Worm (Caenorhabditis elegans) whole organism, L4 larva: ENCODE results near the gene C14H10.3.

Source experiments
- F10B5.3 ChIP-seq: sonication (generic microtip); optimal IDR thresholded peaks from 2 replicates; lab custom pipeline; 2016; ENCODE audit warnings: mild to moderate bottlenecking, missing genetic modification characterization, missing compliant biosample characterization
- T20F7.1 ChIP-seq: fragments of 200-800 bp; sonication (Bioruptor generic); optimal IDR thresholded peaks from 2 replicates; lab custom pipeline; 2018; ENCODE audit warnings: mild to moderate bottlenecking, missing genetic modification characterization, missing compliant biosample characterization
- T26A8.4 ChIP-seq: fragments of 200-800 bp; sonication (Bioruptor generic); IDR thresholded peaks from 2 replicates; pipeline ENCODE4 v1.3.6; 2022; ENCODE audit warnings: missing genetic modification characterization, missing compliant biosample characterization
- aha-1 ChIP-seq: fragments of 150-350 bp; peaks from one replicate; lab custom pipeline; 2014; ENCODE audit warnings: missing biosample characterization, missing genetic modification characterization
- aly-2 ChIP-seq: sonication (generic microtip); optimal IDR thresholded peaks from 2 replicates; lab custom pipeline; 2018; ENCODE audit warnings: missing biosample characterization, missing genetic modification characterization
- ama-1 ChIP-seq: fragments of 150-350 bp; optimal IDR thresholded peaks from 2 replicates; lab custom pipeline; 2014; ENCODE audit warnings: inconsistent platforms, mixed read lengths
- ceh-82 ChIP-seq: sonication (generic microtip); optimal IDR thresholded peaks from 2 replicates; lab custom pipeline; 2017; ENCODE audit warnings: missing biosample characterization, missing genetic modification characterization
- cey-2 ChIP-seq: sonication (generic microtip); optimal IDR thresholded peaks from 3 replicates; lab custom pipeline; 2017; ENCODE audit warnings: missing genetic modification characterization, mild to moderate bottlenecking, missing compliant biosample characterization, antibody characterized with exemption, borderline replicate concordance; ENCODE audit not compliant: insufficient read depth
- daf-12 ChIP-seq: fragments of 150-350 bp; optimal IDR thresholded peaks from 2 replicates; lab custom pipeline; 2014; ENCODE audit warnings: missing biosample characterization, missing genetic modification reagents, missing genetic modification characterization
- daf-19 ChIP-seq: fragments of 200-800 bp; sonication (Bioruptor generic); conservative IDR thresholded peaks from 2 replicates; pipeline ENCODE4 v1.3.6; 2022; ENCODE audit warnings: missing genetic modification characterization, missing compliant biosample characterization
- dmd-6 ChIP-seq: fragments of 200-800 bp; sonication (Bioruptor generic); IDR thresholded peaks from 2 replicates; pipeline ENCODE4 v1.3.6; 2022; ENCODE audit warnings: missing genetic modification reagents, missing genetic modification characterization, missing compliant biosample characterization
- dmd-8 ChIP-seq: fragments of 200-800 bp; sonication (Bioruptor generic); IDR thresholded peaks from 2 replicates; pipeline ENCODE4 v1.3.6; 2022; ENCODE audit warnings: missing genetic modification characterization, missing compliant biosample characterization
- dve-1 ChIP-seq: sonication (generic microtip); optimal IDR thresholded peaks from 2 replicates; lab custom pipeline; 2017; ENCODE audit warnings: antibody characterized with exemption, mild to moderate bottlenecking, missing genetic modification characterization, missing compliant biosample characterization; ENCODE audit not compliant: insufficient read depth
- egl-43 ChIP-seq: fragments of 200-800 bp; sonication (Bioruptor generic); IDR thresholded peaks from 2 replicates; pipeline ENCODE4 v1.3.6; 2022; ENCODE audit warnings: missing genetic modification reagents, missing genetic modification characterization, missing compliant biosample characterization
- fkh-10 ChIP-seq: fragments of 150-350 bp; optimal IDR thresholded peaks from 2 replicates; lab custom pipeline; 2014; ENCODE audit warnings: missing biosample characterization, missing genetic modification reagents, missing genetic modification characterization
- hlh-11 ChIP-seq: fragments of 200-800 bp; sonication (Bioruptor generic); optimal IDR thresholded peaks from 2 replicates; lab custom pipeline; 2018; ENCODE audit warnings: mild to moderate bottlenecking, missing genetic modification characterization, missing compliant biosample characterization
- hlh-30 ChIP-seq: sonication (generic microtip); optimal IDR thresholded peaks from 2 replicates; lab custom pipeline; 2017; ENCODE audit warnings: antibody characterized with exemption, mild to moderate bottlenecking, missing genetic modification characterization, missing compliant biosample characterization; ENCODE audit not compliant: insufficient read depth
- jun-1 ChIP-seq: fragments of 150-350 bp; optimal IDR thresholded peaks from 2 replicates; lab custom pipeline; 2014; ENCODE audit warnings: missing biosample characterization, missing genetic modification reagents, missing genetic modification characterization
- lin-1 ChIP-seq: fragments of 200-800 bp; sonication (Bioruptor generic); IDR thresholded peaks from 2 replicates; pipeline ENCODE4 v1.3.6; 2022; ENCODE audit warnings: missing genetic modification reagents, missing genetic modification characterization, missing compliant biosample characterization
- lin-29 ChIP-seq: fragments of 200-800 bp; sonication (Bioruptor generic); IDR thresholded peaks from 2 replicates; pipeline ENCODE4 v1.3.6; 2022; ENCODE audit warnings: missing genetic modification reagents, missing genetic modification characterization, missing compliant biosample characterization
- lir-3 ChIP-seq: sonication (generic microtip); optimal IDR thresholded peaks from 2 replicates; lab custom pipeline; 2016; ENCODE audit warnings: mild to moderate bottlenecking, missing genetic modification characterization, missing compliant biosample characterization
- mdl-1 ChIP-seq, 2 experiments: fragments of 150-350 bp in 1 of 2; sonication (generic microtip) in 1 of 2; optimal IDR thresholded peaks; 2 replicates each; lab custom pipeline; 2014 to 2017; ENCODE audit warnings: missing biosample characterization in 2 of 2, missing genetic modification characterization in 2 of 2
- mdt-29 ChIP-seq: fragments of 200-800 bp; sonication (Bioruptor generic); IDR thresholded peaks from 2 replicates; pipeline ENCODE4 v1.3.6; 2022; ENCODE audit warnings: missing genetic modification reagents, missing genetic modification characterization, missing compliant biosample characterization
- mes-2 ChIP-seq: sonication (generic microtip); optimal IDR thresholded peaks from 2 replicates; lab custom pipeline; 2016; ENCODE audit warnings: missing genotype, mild to moderate bottlenecking, missing genetic modification characterization, missing compliant biosample characterization; ENCODE audit not compliant: poor library complexity, severe bottlenecking
- nhr-102 ChIP-seq: sonication (generic microtip); optimal IDR thresholded peaks from 2 replicates; lab custom pipeline; 2016; ENCODE audit warnings: mild to moderate bottlenecking, missing genetic modification characterization, moderate library complexity, missing compliant biosample characterization
- nhr-11 ChIP-seq: fragments of 150-350 bp; optimal IDR thresholded peaks from 2 replicates; lab custom pipeline; 2014; ENCODE audit warnings: missing biosample characterization, missing genetic modification characterization
- nhr-237 ChIP-seq: sonication (generic microtip); optimal IDR thresholded peaks from 2 replicates; lab custom pipeline; 2017; ENCODE audit warnings: missing biosample characterization, missing genetic modification characterization
- nhr-25 ChIP-seq: sonication (generic microtip); optimal IDR thresholded peaks from 2 replicates; lab custom pipeline; 2017; ENCODE audit warnings: missing genetic modification characterization, mild to moderate bottlenecking, missing compliant biosample characterization, antibody characterized with exemption, moderate library complexity, borderline replicate concordance; ENCODE audit not compliant: insufficient read depth
- nhr-28 ChIP-seq: fragments of 150-350 bp; optimal IDR thresholded peaks from 2 replicates; lab custom pipeline; 2014; ENCODE audit warnings: missing biosample characterization, missing genetic modification characterization
- nhr-42 ChIP-seq: fragments of 200-800 bp; sonication (Bioruptor generic); IDR thresholded peaks from 2 replicates; pipeline ENCODE4 v1.3.6; 2022; ENCODE audit warnings: missing genetic modification characterization, missing compliant biosample characterization
- nhr-48 ChIP-seq: sonication (generic microtip); optimal IDR thresholded peaks from 2 replicates; lab custom pipeline; 2016; ENCODE audit warnings: mild to moderate bottlenecking, missing genetic modification characterization, missing compliant biosample characterization
- nhr-6 ChIP-seq: fragments of 150-350 bp; optimal IDR thresholded peaks from 2 replicates; lab custom pipeline; 2014; ENCODE audit warnings: missing biosample characterization, missing genetic modification characterization
- php-3 ChIP-seq: fragments of 200-800 bp; sonication (Bioruptor generic); IDR thresholded peaks from 2 replicates; pipeline ENCODE4 v1.3.6; 2022; ENCODE audit warnings: missing genetic modification reagents, missing genetic modification characterization, missing compliant biosample characterization
- set-16 ChIP-seq: fragments of 200-800 bp; sonication (Bioruptor generic); IDR thresholded peaks from 2 replicates; pipeline ENCODE4 v1.3.6; 2022; ENCODE audit warnings: missing genetic modification reagents, missing genetic modification characterization, missing compliant biosample characterization
- snpc-4 ChIP-seq: fragments of 150-350 bp; optimal IDR thresholded peaks from 2 replicates; lab custom pipeline; 2014; ENCODE audit warnings: missing biosample characterization, missing genetic modification characterization
- spr-1 ChIP-seq: sonication (generic microtip); optimal IDR thresholded peaks from 2 replicates; lab custom pipeline; 2016; ENCODE audit warnings: mild to moderate bottlenecking, missing genetic modification characterization, missing compliant biosample characterization
- tag-97 ChIP-seq: fragments of 200-800 bp; sonication (Bioruptor generic); IDR thresholded peaks from 2 replicates; pipeline ENCODE4 v1.3.6; 2022; ENCODE audit warnings: missing genetic modification characterization, missing compliant biosample characterization
- tra-1 ChIP-seq: fragments of 200-800 bp; sonication (Bioruptor generic); IDR thresholded peaks from 2 replicates; pipeline ENCODE4 v1.3.6; 2022; ENCODE audit warnings: missing genetic modification reagents, missing genetic modification characterization, missing compliant biosample characterization
- zag-1 ChIP-seq: fragments of 150-350 bp; optimal IDR thresholded peaks from 2 replicates; lab custom pipeline; 2014; ENCODE audit warnings: missing biosample characterization, missing genetic modification characterization
- zip-2 ChIP-seq: fragments of 150-350 bp; optimal IDR thresholded peaks from 2 replicates; lab custom pipeline; 2014; ENCODE audit warnings: missing biosample characterization, missing genetic modification characterization
- ztf-11 ChIP-seq: fragments of 150-350 bp; optimal IDR thresholded peaks from 2 replicates; lab custom pipeline; 2014; ENCODE audit warnings: missing biosample characterization, missing genetic modification characterization
- ztf-7 ChIP-seq: fragments of 150-350 bp; optimal IDR thresholded peaks from 2 replicates; lab custom pipeline; 2014; ENCODE audit warnings: missing biosample characterization, missing genetic modification characterization

Gene C14H10.3

DNA sequence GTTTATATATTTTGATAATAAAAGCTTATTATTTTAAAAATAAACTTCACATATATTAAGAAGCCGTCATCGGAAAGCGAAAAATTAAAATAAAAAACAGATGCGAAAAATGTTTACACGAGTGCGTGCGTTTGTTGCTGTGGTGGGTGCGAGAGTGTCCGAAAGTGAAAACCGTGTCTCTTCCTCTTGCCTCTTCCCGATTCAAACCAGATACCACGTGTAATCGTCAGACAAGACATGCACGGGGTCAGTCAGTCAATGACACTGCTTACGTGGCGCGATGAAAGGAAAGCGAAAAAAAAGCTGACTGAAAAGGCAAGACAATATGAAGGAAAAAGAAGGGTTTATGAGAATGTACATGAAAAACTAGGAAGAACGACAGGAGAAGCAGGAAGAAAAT, 2.9 kb upstream of the C14H10.3 start (continued):
- TF ChIP-seq hlh-30 (tag; lab: Kevin White, UChicago) (peak; percentile 92), nhr-25 (peak; percentile 20), ceh-82 (tag; lab: Kevin White, UChicago) (no peak), daf-19 (GFP tag; lab: Robert Waterston, UW) (no peak), T26A8.4 (GFP tag; lab: Robert Waterston, UW) (peak; percentile 48; the same call in 1 of the 2 replicates), lin-29 (GFP tag; lab: Robert Waterston, UW) (0 out of 2 replicates have a peak, but pooled peaks have one; percentile 28), tra-1 (GFP tag; lab: Robert Waterston, UW) (0 out of 2 replicates have a peak, but pooled peaks have one; percentile 12), nhr-28 (peak; percentile 29), zip-2 (no peak), hlh-11 (tag; lab: Kevin White, UChicago) (peak; percentile 81), mdl-1 (tag; optimal IDR thresholded peaks at IDR 0.05; lab: Kevin White, UChicago) (peak in 1 of 2 experiments; percentile 67)

DNA sequence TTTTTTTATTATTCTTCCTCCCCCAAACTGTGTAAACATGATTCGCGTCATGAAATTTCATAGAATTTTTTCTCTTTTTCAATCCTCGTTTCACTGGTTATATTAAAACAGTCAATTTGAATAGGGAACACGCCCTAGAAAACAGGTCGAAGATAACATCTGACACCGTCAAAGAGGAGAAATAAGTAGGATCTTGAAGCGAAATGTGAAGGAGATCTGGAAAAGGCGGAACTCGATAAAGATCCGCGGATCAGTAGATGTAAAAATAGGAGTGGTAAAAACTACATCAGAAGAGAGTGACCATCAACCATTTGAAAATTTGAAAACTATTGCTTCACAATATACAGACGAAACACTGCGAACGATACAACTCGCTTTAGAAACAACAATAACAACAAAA, 720 bp downstream of the C14H10.3 start:
- TF ChIP-seq snpc-4 (tag; lab: Kevin White, UChicago) = no peak
- TF ChIP-seq dmd-8 (GFP tag; lab: Robert Waterston, UW) = no peak
- no peak for TF ChIP-seq mes-2
- no peak for TF ChIP-seq lir-3
- no peak for TF ChIP-seq jun-1 (tag; lab: Kevin White, UChicago)
- no peak for TF ChIP-seq ztf-11 (tag; lab: Kevin White, UChicago)
- TF ChIP-seq F10B5.3 (tag; lab: Kevin White, UChicago) = no peak
- TF ChIP-seq dmd-6 (GFP tag; lab: Robert Waterston, UW) = no peak
- no peak for TF ChIP-seq cey-2 (tag; lab: Kevin White, UChicago)

- TF ChIP-seq fkh-10 (GFP tag; lab: Kevin White, UChicago) (peak; percentile 68), nhr-237 (tag; lab: Kevin White, UChicago) (no peak)
- TF ChIP-seq, all 104 proteins: peak for 1
Measured at ce11 chrX:10225845-10226244, 2.1 kb downstream of the C14H10.3 start.

ce11 chrX:10219184-10219705, 8.7 kb downstream of the C14H10.3 start:
- TF ChIP-seq tag-97 (GFP tag; lab: Robert Waterston, UW) (peak; percentile 70; the same call in 1 of the 2 replicates), aly-2 (tag; lab: Kevin White, UChicago) (no peak), set-16 (GFP tag; lab: Robert Waterston, UW) (peak; percentile 41), egl-43 (peak; percentile 22; the same call in 1 of the 2 replicates)

DNA sequence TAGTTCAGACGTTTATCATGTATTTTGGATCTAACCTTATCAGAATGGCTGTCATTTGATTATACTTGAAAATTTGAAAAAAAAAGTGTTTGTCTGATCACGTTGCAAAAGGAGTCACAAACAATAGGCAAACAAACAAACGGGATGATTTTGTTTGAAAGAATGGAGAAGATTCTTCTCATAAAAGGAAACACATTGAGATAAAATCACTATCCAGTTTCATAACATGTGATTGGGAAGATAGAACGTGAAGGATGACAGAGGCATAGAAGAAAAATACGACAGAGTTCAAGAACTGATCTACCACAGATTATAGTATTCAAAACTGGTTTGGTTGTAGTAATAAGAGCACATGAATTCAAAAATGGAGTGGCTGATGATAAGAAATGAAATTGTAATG, 9.2 kb downstream of the C14H10.3 start, which contains the start of gene F44A6.5:
F44A6.5 (minus strand) TSS at position 151 of the 400 bp plus-strand sequence.
- TF ChIP-seq nhr-6 (tag; lab: Kevin White, UChicago) (no peak), lin-1 (GFP tag; lab: Robert Waterston, UW) (no peak), spr-1 (tag; lab: Kevin White, UChicago) (peak; percentile 47), ama-1 (lab: Kevin White, UChicago) (no peak), mes-2 (no peak), aha-1 (tag; lab: Kevin White, UChicago) (peak; percentile 8), ztf-7 (peak; percentile 20), nhr-25 (no peak), php-3 (GFP tag; lab: Robert Waterston, UW) (0 out of 2 replicates have a peak, but pooled peaks have one; percentile 9), nhr-48 (tag; lab: Kevin White, UChicago) (peak; percentile 79), hlh-11 (tag; lab: Kevin White, UChicago) (peak; percentile 86), dve-1 (peak; percentile 91), zip-2 (no peak), dmd-6 (GFP tag; lab: Robert Waterston, UW) (peak; percentile 56; the same call in 1 of the 2 replicates), nhr-11 (tag; lab: Kevin White, UChicago) (peak; percentile 40), zag-1 (tag; lab: Kevin White, UChicago) (no peak), nhr-102 (tag; lab: Kevin White, UChicago) (peak; percentile 57), hlh-30 (tag; lab: Kevin White, UChicago) (peak; percentile 91), nhr-42 (GFP tag; lab: Robert Waterston, UW) (0 out of 2 replicates have a peak, but pooled peaks have one; percentile 1), T20F7.1 (GFP tag; lab: Kevin White, UChicago) (peak; percentile 41), daf-12 (tag; lab: Kevin White, UChicago) (no peak), mdt-29 (GFP tag; lab: Robert Waterston, UW) (0 out of 2 replicates have a peak, but pooled peaks have one; percentile 33), mdl-1 (tag; optimal IDR thresholded peaks at IDR 0.05; lab: Kevin White, UChicago) (peak in 1 of 2 experiments; percentile 85), tag-97 (GFP tag; lab: Robert Waterston, UW) (no peak)
